Fruit fly (Drosophila melanogaster): Measurements from ENCODE around the gene CG14856.

DNA sequence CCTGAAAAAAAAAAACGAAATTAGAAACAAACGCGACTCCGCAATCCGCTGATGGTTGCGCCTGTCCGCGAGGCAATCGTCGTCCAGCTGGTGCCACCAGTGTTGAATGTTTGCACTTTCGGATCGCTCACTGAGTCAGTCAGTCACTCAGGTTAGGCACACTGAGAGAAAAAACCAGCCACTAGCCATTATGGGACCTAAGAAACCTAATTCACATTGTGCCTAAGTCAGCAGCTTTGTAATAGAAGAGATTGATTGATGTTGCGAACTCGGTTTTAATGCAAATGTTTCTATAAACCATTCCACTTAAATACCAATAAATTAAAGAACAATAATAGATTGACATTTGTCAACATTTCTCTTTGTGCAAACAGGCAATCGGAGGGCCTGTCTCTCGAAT, 37.7 kb upstream of the CG14856 start:
- TF ChIP-seq Pif1A (GFP tag; optimal IDR thresholded peaks at IDR 0.05) (no peak), CG8159 (tag; optimal IDR thresholded peaks at IDR 0.05) (no peak), EcR (GFP tag; optimal IDR thresholded peaks at IDR 0.05) (no peak), CG15710 (tag; optimal IDR thresholded peaks at IDR 0.05) (no peak), CG13204 (GFP tag; optimal IDR thresholded peaks at IDR 0.05) (no peak), CG32121 (GFP tag; IDR thresholded peaks at IDR 0.05) (peak; percentile 38; the same call in 1 of the 2 replicates)

Data from whole organism, pupa.